Worm (Caenorhabditis elegans) whole organism, late embryonic: ENCODE data around the gene srd-69.

Experiments
- C08G9.2 ChIP-seq: sonication (generic microtip); optimal IDR thresholded peaks from 2 replicates; lab custom pipeline; 2016; ENCODE audit warnings: mild to moderate bottlenecking, missing genetic modification characterization, moderate library complexity, missing compliant biosample characterization
- C38D4.7 ChIP-seq: fragments of 200-800 bp; sonication (Bioruptor generic); optimal IDR thresholded peaks from 2 replicates; lab custom pipeline; 2018; ENCODE audit warnings: mild to moderate bottlenecking, missing genetic modification characterization, moderate library complexity, missing compliant biosample characterization
- K09A11.1 ChIP-seq: sonication (generic microtip); optimal IDR thresholded peaks from 2 replicates; lab custom pipeline; 2017; ENCODE audit warnings: antibody characterized with exemption, mild to moderate bottlenecking, missing genetic modification characterization, missing compliant biosample characterization; ENCODE audit not compliant: insufficient read depth
- Y22D7AL.16 ChIP-seq: sonication (generic microtip); optimal IDR thresholded peaks from 2 replicates; lab custom pipeline; 2016; ENCODE audit warnings: missing genetic modification characterization, missing compliant biosample characterization
- ahr-1 ChIP-seq: sonication (generic microtip); optimal IDR thresholded peaks from 2 replicates; lab custom pipeline; 2016; ENCODE audit warnings: missing genetic modification characterization, missing compliant biosample characterization
- ama-1 ChIP-seq: fragments of 150-350 bp; optimal IDR thresholded peaks from 2 replicates; lab custom pipeline; 2014
- ceh-2 ChIP-seq: sonication (generic microtip); optimal IDR thresholded peaks from 2 replicates; lab custom pipeline; 2016; ENCODE audit warnings: missing genotype, missing genetic modification characterization, missing compliant biosample characterization
- ceh-22 ChIP-seq: sonication (generic microtip); optimal IDR thresholded peaks from 2 replicates; lab custom pipeline; 2017; ENCODE audit warnings: missing biosample characterization, missing genetic modification characterization
- ceh-31 ChIP-seq: sonication (generic microtip); optimal IDR thresholded peaks from 2 replicates; lab custom pipeline; 2016; ENCODE audit warnings: missing genetic modification characterization, missing compliant biosample characterization
- ceh-45 ChIP-seq: fragments of 200-800 bp; sonication (Bioruptor generic); IDR thresholded peaks from 2 replicates; pipeline ENCODE4 v1.3.6; 2022; ENCODE audit warnings: missing genetic modification reagents, missing genetic modification characterization, missing compliant biosample characterization
- ceh-48 ChIP-seq: sonication (generic microtip); optimal IDR thresholded peaks from 2 replicates; lab custom pipeline; 2016; ENCODE audit warnings: missing genetic modification characterization, inconsistent platforms, missing compliant biosample characterization
- ceh-9 ChIP-seq: sonication (generic microtip); optimal IDR thresholded peaks from 2 replicates; lab custom pipeline; 2016; ENCODE audit warnings: mild to moderate bottlenecking, missing genetic modification characterization, inconsistent platforms, missing compliant biosample characterization
- elt-2 ChIP-seq: sonication (generic microtip); optimal IDR thresholded peaks from 2 replicates; lab custom pipeline; 2016; ENCODE audit warnings: missing genetic modification reagents, missing genetic modification characterization, missing compliant biosample characterization
- elt-4 ChIP-seq: sonication (generic microtip); optimal IDR thresholded peaks from 2 replicates; lab custom pipeline; 2016; ENCODE audit warnings: missing genetic modification characterization, missing compliant biosample characterization
- eyg-1 ChIP-seq: sonication (generic microtip); optimal IDR thresholded peaks from 2 replicates; lab custom pipeline; 2016; ENCODE audit warnings: missing genotype, missing genetic modification characterization, missing compliant biosample characterization
- fax-1 ChIP-seq: sonication (generic microtip); optimal IDR thresholded peaks from 2 replicates; lab custom pipeline; 2016; ENCODE audit warnings: missing genotype, missing genetic modification characterization, missing compliant biosample characterization
- gmeb-2 ChIP-seq: sonication (generic microtip); optimal IDR thresholded peaks from 2 replicates; lab custom pipeline; 2016; ENCODE audit warnings: missing genetic modification characterization, inconsistent platforms, missing compliant biosample characterization
- hlh-30 ChIP-seq: sonication (generic microtip); optimal IDR thresholded peaks from 2 replicates; lab custom pipeline; 2017; ENCODE audit warnings: antibody characterized with exemption, missing genetic modification characterization, missing compliant biosample characterization; ENCODE audit not compliant: insufficient read depth
- hlh-6 ChIP-seq: sonication (generic microtip); optimal IDR thresholded peaks from 2 replicates; lab custom pipeline; 2016; ENCODE audit warnings: missing genotype, missing genetic modification characterization, missing compliant biosample characterization
- lin-11 ChIP-seq: fragments of 200-800 bp; sonication (Bioruptor generic); optimal IDR thresholded peaks from 2 replicates; lab custom pipeline; 2018; ENCODE audit warnings: mild to moderate bottlenecking, missing genetic modification characterization, missing compliant biosample characterization
- nfya-1 ChIP-seq: sonication (generic microtip); optimal IDR thresholded peaks from 2 replicates; lab custom pipeline; 2017; ENCODE audit warnings: missing genetic modification characterization, mild to moderate bottlenecking, missing compliant biosample characterization, antibody characterized with exemption, moderate library complexity
- nhr-11 ChIP-seq: fragments of 150-350 bp; optimal IDR thresholded peaks from 2 replicates; lab custom pipeline; 2014; ENCODE audit warnings: missing biosample characterization, missing genetic modification characterization
- nhr-232 ChIP-seq: sonication (generic microtip); optimal IDR thresholded peaks from 2 replicates; lab custom pipeline; 2016; ENCODE audit warnings: missing genetic modification characterization, missing compliant biosample characterization
- pat-9 ChIP-seq: fragments of 200-800 bp; sonication (Bioruptor generic); optimal IDR thresholded peaks from 2 replicates; lab custom pipeline; 2018; ENCODE audit warnings: mild to moderate bottlenecking, missing genetic modification characterization, moderate library complexity, missing compliant biosample characterization
- pax-1 ChIP-seq: fragments of 150-350 bp; optimal IDR thresholded peaks from 2 replicates; lab custom pipeline; 2014; ENCODE audit warnings: missing biosample characterization, missing genetic modification characterization
- pha-4 ChIP-seq: fragments of 150-350 bp; optimal IDR thresholded peaks from 2 replicates; lab custom pipeline; 2018; ENCODE audit warnings: missing biosample characterization, missing genetic modification reagents, missing genetic modification characterization
- pqm-1 ChIP-seq: sonication (generic microtip); optimal IDR thresholded peaks from 2 replicates; lab custom pipeline; 2016; ENCODE audit warnings: missing genetic modification characterization, missing compliant biosample characterization
- pros-1 ChIP-seq: fragments of 150-350 bp; optimal IDR thresholded peaks from 2 replicates; lab custom pipeline; 2014; ENCODE audit warnings: missing biosample characterization, missing genetic modification reagents, missing genetic modification characterization
- rnt-1 ChIP-seq: sonication (generic microtip); optimal IDR thresholded peaks from 2 replicates; lab custom pipeline; 2016; ENCODE audit warnings: missing genetic modification characterization, missing compliant biosample characterization
- sox-2 ChIP-seq: fragments of 200-800 bp; sonication (Bioruptor generic); IDR thresholded peaks from 2 replicates; pipeline ENCODE4 v1.3.6; 2022; ENCODE audit warnings: missing genetic modification reagents, missing genetic modification characterization, missing compliant biosample characterization
- tbx-2 ChIP-seq: sonication (generic microtip); optimal IDR thresholded peaks from 2 replicates; lab custom pipeline; 2016; ENCODE audit warnings: missing genetic modification characterization, missing compliant biosample characterization
- tbx-7 ChIP-seq: sonication (generic microtip); optimal IDR thresholded peaks from 2 replicates; lab custom pipeline; 2016; ENCODE audit warnings: missing genotype, missing genetic modification characterization, missing compliant biosample characterization
- ttx-3 ChIP-seq: sonication (generic microtip); optimal IDR thresholded peaks from 2 replicates; lab custom pipeline; 2016; ENCODE audit warnings: missing genetic modification reagents, missing genetic modification characterization, missing compliant biosample characterization
- unc-42 ChIP-seq: sonication (generic microtip); optimal IDR thresholded peaks from 2 replicates; lab custom pipeline; 2016; ENCODE audit warnings: missing genotype, missing genetic modification characterization, missing compliant biosample characterization
- unc-55 ChIP-seq: sonication (generic microtip); optimal IDR thresholded peaks from 2 replicates; lab custom pipeline; 2017; ENCODE audit warnings: missing biosample characterization, missing genetic modification reagents, missing genetic modification characterization

The srd-69 gene

ce11 chrIII:2330389-2330788 lies 32.4 kb upstream of the srd-69 start:
- no peak for TF ChIP-seq ceh-22 (tag; lab: Kevin White, UChicago)
- TF ChIP-seq nhr-232 (tag; lab: Kevin White, UChicago) = no peak
- no peak for TF ChIP-seq elt-2 (tag; lab: Kevin White, UChicago)
- no peak for TF ChIP-seq ama-1 (lab: Kevin White, UChicago)
- no peak for TF ChIP-seq elt-4 (tag; lab: Kevin White, UChicago)
- TF ChIP-seq pros-1 = no peak
- no peak for TF ChIP-seq lin-11 (tag; lab: Kevin White, UChicago)
- TF ChIP-seq ceh-2 = no peak
- TF ChIP-seq ahr-1 (tag; lab: Kevin White, UChicago) = no peak
- no peak for TF ChIP-seq gmeb-2 (tag; lab: Kevin White, UChicago)
- no peak for TF ChIP-seq ceh-45 (GFP tag; lab: Robert Waterston, UW)
- TF ChIP-seq tbx-7 (tag; lab: Kevin White, UChicago) = no peak
- no peak for TF ChIP-seq pha-4 (tag; lab: Kevin White, UChicago)

DNA sequence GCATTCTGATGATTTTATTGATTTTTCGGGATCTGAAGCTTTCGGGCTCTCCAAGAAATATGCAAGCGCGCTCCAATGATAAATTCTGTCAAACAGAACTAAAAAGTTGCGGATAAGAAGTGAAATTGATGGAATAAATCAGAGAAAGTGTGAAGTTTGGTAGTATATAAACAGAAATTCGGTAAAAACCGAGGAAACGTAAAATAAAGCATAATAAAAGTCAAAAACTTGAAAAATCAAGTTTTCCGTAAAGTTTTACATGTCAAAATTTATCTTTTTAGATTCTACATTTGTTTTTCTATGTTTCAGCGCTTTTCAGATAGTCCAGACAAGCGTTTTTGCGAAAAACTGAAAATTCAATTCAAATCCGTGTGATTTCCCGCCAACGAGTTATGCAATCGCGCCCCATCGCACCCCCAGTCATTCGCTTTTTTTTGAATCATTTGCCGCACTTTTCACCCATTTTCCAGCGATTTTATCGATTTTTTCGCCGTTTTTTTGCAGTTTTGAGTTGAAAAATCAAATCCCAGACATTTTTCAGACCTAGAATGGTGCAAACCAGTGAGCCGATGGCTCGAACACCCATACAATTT lies 31.6 kb upstream of the srd-69 start, which contains the start of the genes Y54F10BM.13 and ppm-1.D:
Gene Y54F10BM.13, minus strand, starts transcription at position 51 of the 593 bp plus-strand sequence.
Gene ppm-1.D, plus strand, starts transcription at position 540 of the 593 bp plus-strand sequence.
- TF ChIP-seq elt-2 (tag; lab: Kevin White, UChicago) = peak; percentile 28
- no peak for TF ChIP-seq unc-42 (tag; lab: Kevin White, UChicago)
- no peak for TF ChIP-seq pqm-1 (tag; lab: Kevin White, UChicago)
- TF ChIP-seq ceh-48 (tag; lab: Kevin White, UChicago) = peak; percentile 26
- peak; percentile 2 for TF ChIP-seq rnt-1 (tag; lab: Kevin White, UChicago)
- TF ChIP-seq ceh-31 (tag; lab: Kevin White, UChicago) = peak; percentile 27
- TF ChIP-seq nfya-1 (tag; lab: Kevin White, UChicago) = peak; percentile 18
- TF ChIP-seq pros-1 = no peak
- no peak for TF ChIP-seq C08G9.2 (tag; lab: Kevin White, UChicago)

- TF ChIP-seq hlh-6 (tag; lab: Kevin White, UChicago) (no peak), pha-4 (tag; lab: Kevin White, UChicago) (no peak), ceh-45 (GFP tag; lab: Robert Waterston, UW) (no peak), elt-2 (tag; lab: Kevin White, UChicago) (no peak), tbx-2 (tag; lab: Kevin White, UChicago) (no peak), ceh-9 (tag; lab: Kevin White, UChicago) (no peak), eyg-1 (tag; lab: Kevin White, UChicago) (no peak)
Measured at ce11 chrIII:2343273-2343672, 19.5 kb upstream of the srd-69 start, which contains the start of gene phf-5. Gene phf-5, plus strand, starts transcription at chrIII:2343573.

DNA sequence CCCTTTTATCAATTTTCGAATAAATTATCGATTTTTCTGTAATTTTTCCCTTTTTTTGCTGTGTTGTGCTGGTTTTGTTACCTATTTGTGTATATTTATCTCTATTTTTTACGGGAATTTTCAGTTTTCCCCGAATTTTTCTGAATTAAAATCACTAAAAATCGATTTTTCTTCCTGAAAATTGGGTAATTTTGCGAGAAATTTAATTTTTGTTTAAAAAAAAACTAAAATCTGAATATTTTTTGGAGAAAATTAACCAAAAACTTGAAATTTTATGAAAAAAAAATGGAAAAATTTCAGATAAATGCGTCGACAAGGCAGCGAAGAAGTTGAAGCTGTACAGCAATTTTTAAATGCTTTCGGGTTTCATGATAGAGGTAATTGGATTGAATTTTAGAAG lies 15.5 kb upstream of the srd-69 start, which contains the start of gene gip-1:
Gene gip-1, plus strand, starts transcription at position 301 of the 400 bp plus-strand sequence.
- TF ChIP-seq ttx-3 (tag; lab: Kevin White, UChicago) = no peak
- TF ChIP-seq gmeb-2 (tag; lab: Kevin White, UChicago) = no peak
- TF ChIP-seq C38D4.7 (GFP tag; lab: Kevin White, UChicago) = no peak
- no peak for TF ChIP-seq unc-55 (GFP tag; lab: Kevin White, UChicago)

- no peak for TF ChIP-seq tbx-2 (tag; lab: Kevin White, UChicago)
- TF ChIP-seq hlh-30 = no peak
- TF ChIP-seq pat-9 = no peak
- TF ChIP-seq pqm-1 (tag; lab: Kevin White, UChicago) = no peak
- no peak for TF ChIP-seq gmeb-2 (tag; lab: Kevin White, UChicago)
- TF ChIP-seq sox-2 (GFP tag; lab: Robert Waterston, UW) = no peak
- TF ChIP-seq ceh-2 = no peak
- no peak for TF ChIP-seq pax-1
- no peak for TF ChIP-seq fax-1 (tag; lab: Kevin White, UChicago)
- TF ChIP-seq elt-4 (tag; lab: Kevin White, UChicago) = no peak
- TF ChIP-seq nhr-11 = no peak
- no peak for TF ChIP-seq nhr-232 (tag; lab: Kevin White, UChicago)
- TF ChIP-seq Y22D7AL.16 = no peak
- TF ChIP-seq ceh-22 (tag; lab: Kevin White, UChicago) = no peak
- TF ChIP-seq nfya-1 (tag; lab: Kevin White, UChicago) = no peak
- TF ChIP-seq K09A11.1 (tag; lab: Kevin White, UChicago) = no peak
Measured at ce11 chrIII:2349956-2350355, 12.8 kb upstream of the srd-69 start.
